Fruit fly (Drosophila melanogaster): ENCODE results near the gene CG10298.

The CG10298 gene

DNA sequence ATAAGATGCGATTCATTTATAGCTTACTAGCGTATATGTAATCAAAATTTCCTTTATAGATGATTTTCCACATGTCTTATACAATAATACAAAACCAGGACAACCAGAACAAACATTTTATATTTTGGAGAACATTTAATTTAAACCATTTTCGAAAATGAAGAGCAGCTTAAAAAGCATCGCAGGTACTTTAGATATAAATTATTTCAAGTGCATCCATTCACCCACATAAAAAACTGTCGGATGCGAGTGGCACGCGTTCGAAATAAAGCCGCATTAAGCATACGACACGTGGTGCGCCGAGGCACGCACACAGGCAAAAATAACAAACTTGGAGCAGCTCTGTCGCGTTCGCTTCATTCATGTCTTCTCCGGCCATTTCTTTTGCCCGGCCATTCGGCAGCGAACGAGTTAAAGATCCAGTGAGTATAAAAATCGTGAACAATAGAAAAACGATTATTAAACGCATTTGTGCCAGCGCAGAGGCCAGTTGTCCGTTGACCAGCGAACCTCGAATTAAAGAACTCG lies 7.8 kb upstream of the CG10298 start, which contains the start of gene Osi19:
Gene Osi19 (plus strand): TSS at position 457 of the 528 bp plus-strand sequence.
- no peak for TF ChIP-seq psq (GFP tag; optimal IDR thresholded peaks at IDR 0.05)
- TF ChIP-seq usp (GFP tag; optimal IDR thresholded peaks at IDR 0.05) = no peak
- no peak for TF ChIP-seq Hr83 (GFP tag; optimal IDR thresholded peaks at IDR 0.05; ENCODE audit: poor library complexity, severe bottlenecking)
- TF ChIP-seq CG9705 (GFP tag; optimal IDR thresholded peaks at IDR 0.05) = no peak
- no peak for TF ChIP-seq Jra (GFP tag; optimal IDR thresholded peaks at IDR 0.05)
- TF ChIP-seq OdsH (GFP tag; optimal IDR thresholded peaks at IDR 0.05) = no peak
- no peak for TF ChIP-seq brk (GFP tag; optimal IDR thresholded peaks at IDR 0.05)
- no peak for TF ChIP-seq Mio (GFP tag; optimal IDR thresholded peaks at IDR 0.05)
- TF ChIP-seq Rel (GFP tag; optimal IDR thresholded peaks at IDR 0.05) = no peak
- TF ChIP-seq Rel (tag; optimal IDR thresholded peaks at IDR 0.05) = no peak
- no peak for TF ChIP-seq dl (GFP tag; optimal IDR thresholded peaks at IDR 0.05; ENCODE audit: insufficient read depth in 1 of 2, partially characterized antibody in 2 of 2)
- no peak for TF ChIP-seq Dif (GFP tag; optimal IDR thresholded peaks at IDR 0.05; ENCODE audit: partially characterized antibody)
- no peak for TF ChIP-seq rgr (GFP tag; optimal IDR thresholded peaks at IDR 0.05)
- TF ChIP-seq Sp1 (GFP tag; optimal IDR thresholded peaks at IDR 0.05) = no peak
- TF ChIP-seq tai (GFP tag; optimal IDR thresholded peaks at IDR 0.05) = no peak
- TF ChIP-seq fru (GFP tag; optimal IDR thresholded peaks at IDR 0.05) = no peak
- no peak for TF ChIP-seq HLH106 (tag; optimal IDR thresholded peaks at IDR 0.05)
- TF ChIP-seq sv (GFP tag; optimal IDR thresholded peaks at IDR 0.05) = no peak
- no peak for TF ChIP-seq Vsx2 (GFP tag; optimal IDR thresholded peaks at IDR 0.05; ENCODE audit: partially characterized antibody)
- TF ChIP-seq lola (GFP tag; optimal IDR thresholded peaks at IDR 0.05) = no peak

DNA sequence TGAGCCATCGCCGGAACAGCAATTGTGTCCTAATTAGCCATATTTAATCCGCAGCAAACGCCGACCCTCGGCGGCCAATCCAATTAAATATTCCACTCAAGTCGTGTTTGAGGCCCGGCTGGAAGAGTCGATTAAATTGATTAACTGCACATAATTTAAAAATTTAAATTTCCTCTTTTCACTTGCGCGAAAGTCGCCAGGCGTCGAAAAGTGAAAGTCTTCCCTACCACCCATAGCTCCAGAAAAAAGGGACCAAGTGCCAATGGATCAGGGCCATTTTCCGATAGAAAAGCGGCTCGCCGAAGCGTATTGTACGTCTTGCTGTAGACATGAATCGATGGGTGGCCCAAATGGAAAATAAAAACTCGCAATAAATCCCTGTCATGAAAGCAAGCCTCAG lies 5.4 kb upstream of the CG10298 start:
- TF ChIP-seq h (GFP tag; optimal IDR thresholded peaks at IDR 0.05) (no peak), brk (GFP tag; optimal IDR thresholded peaks at IDR 0.05) (no peak), OdsH (GFP tag; optimal IDR thresholded peaks at IDR 0.05) (no peak), Dfd (GFP tag; optimal IDR thresholded peaks at IDR 0.05) (no peak), Vsx2 (GFP tag; optimal IDR thresholded peaks at IDR 0.05; ENCODE audit: partially characterized antibody) (no peak), CrebA (GFP tag; optimal IDR thresholded peaks at IDR 0.05; ENCODE audit: borderline replicate concordance) (no peak), Hr83 (GFP tag; optimal IDR thresholded peaks at IDR 0.05; ENCODE audit: poor library complexity, severe bottlenecking) (no peak), Myc (optimal IDR thresholded peaks at IDR 0.05) (no peak), Abd-B (GFP tag; optimal IDR thresholded peaks at IDR 0.05) (no peak), jim (GFP tag; optimal IDR thresholded peaks at IDR 0.05) (no peak), Jra (GFP tag; optimal IDR thresholded peaks at IDR 0.05) (no peak), sage (GFP tag; optimal IDR thresholded peaks at IDR 0.05) (no peak), CG9705 (GFP tag; optimal IDR thresholded peaks at IDR 0.05) (no peak), lola (GFP tag; optimal IDR thresholded peaks at IDR 0.05) (no peak), br (GFP tag; optimal IDR thresholded peaks at IDR 0.05) (no peak), foxo (GFP tag; optimal IDR thresholded peaks at IDR 0.05) (no peak)

DNA sequence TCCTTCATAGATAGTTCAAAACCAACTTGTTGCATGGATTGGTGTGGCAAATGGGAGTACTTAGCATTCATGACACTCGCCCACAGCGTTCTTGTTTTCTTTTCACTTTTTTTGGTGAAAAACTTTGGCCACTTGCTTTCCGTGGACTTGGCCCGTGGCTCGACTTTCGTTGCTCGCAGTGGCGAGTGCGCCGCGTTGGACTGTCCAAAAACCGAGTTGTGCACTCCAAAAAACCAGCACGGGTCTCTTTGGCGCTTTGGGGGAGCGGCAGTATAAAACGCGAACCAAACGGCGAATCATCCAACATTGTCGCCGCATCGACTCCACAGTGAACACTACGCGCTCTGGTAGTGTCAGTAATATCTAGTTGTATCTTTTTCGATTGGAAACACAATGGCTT lies 3.0 kb upstream of the CG10298 start, which contains the start of gene Osi20:
Gene Osi20 (plus strand): TSS at position 301 of the 400 bp plus-strand sequence.
- TF ChIP-seq CG32264 (GFP tag; optimal IDR thresholded peaks at IDR 0.05) (no peak), dsf (GFP tag; optimal IDR thresholded peaks at IDR 0.05; ENCODE audit: borderline replicate concordance) (no peak), Vsx2 (GFP tag; optimal IDR thresholded peaks at IDR 0.05; ENCODE audit: partially characterized antibody) (no peak), psq (GFP tag; optimal IDR thresholded peaks at IDR 0.05) (no peak), lola (GFP tag; optimal IDR thresholded peaks at IDR 0.05) (no peak), Sp1 (GFP tag; optimal IDR thresholded peaks at IDR 0.05) (no peak), Abd-B (GFP tag; optimal IDR thresholded peaks at IDR 0.05) (no peak), OdsH (GFP tag; optimal IDR thresholded peaks at IDR 0.05) (no peak), GATAd (GFP tag; optimal IDR thresholded peaks at IDR 0.05) (no peak), fru (GFP tag; optimal IDR thresholded peaks at IDR 0.05) (no peak), Dif (GFP tag; optimal IDR thresholded peaks at IDR 0.05; ENCODE audit: partially characterized antibody) (no peak), Jra (GFP tag; optimal IDR thresholded peaks at IDR 0.05) (no peak)

- no peak for TF ChIP-seq Mio (GFP tag; optimal IDR thresholded peaks at IDR 0.05)
- no peak for TF ChIP-seq brk (GFP tag; optimal IDR thresholded peaks at IDR 0.05)
- TF ChIP-seq fru (GFP tag; optimal IDR thresholded peaks at IDR 0.05) = no peak
- no peak for TF ChIP-seq Sp1 (GFP tag; optimal IDR thresholded peaks at IDR 0.05)
- TF ChIP-seq rgr (GFP tag; optimal IDR thresholded peaks at IDR 0.05) = no peak
- no peak for TF ChIP-seq GATAd (GFP tag; optimal IDR thresholded peaks at IDR 0.05)
- no peak for TF ChIP-seq CrebA (GFP tag; optimal IDR thresholded peaks at IDR 0.05; ENCODE audit: borderline replicate concordance)
- TF ChIP-seq Abd-B (GFP tag; optimal IDR thresholded peaks at IDR 0.05) = no peak
- TF ChIP-seq dl (GFP tag; optimal IDR thresholded peaks at IDR 0.05; ENCODE audit: insufficient read depth in 1 of 2, partially characterized antibody in 2 of 2) = no peak
- TF ChIP-seq Vsx2 (GFP tag; optimal IDR thresholded peaks at IDR 0.05; ENCODE audit: partially characterized antibody) = no peak
- TF ChIP-seq foxo (GFP tag; optimal IDR thresholded peaks at IDR 0.05) = no peak
- TF ChIP-seq dmrt93B (GFP tag; optimal IDR thresholded peaks at IDR 0.05) = no peak
Observed at dm6 chr3R:6341668-6342067, 1.1 kb upstream of the CG10298 start, which contains the start of gene CG17917. TSS of gene CG17917 (plus strand) at chr3R:6341968.
